Worm (Caenorhabditis elegans) whole organism, mixed stage, embryonic: ENCODE measurements around the gene T16G12.12.

ENCODE experiments used
- M03D4.4 ChIP-seq: sonication (generic microtip); optimal IDR thresholded peaks from 2 replicates; lab custom pipeline; 2017; ENCODE audit warnings: mild to moderate bottlenecking, missing genetic modification characterization, missing compliant biosample characterization
- bed-3 ChIP-seq: fragments of 200-800 bp; sonication (Bioruptor generic); optimal IDR thresholded peaks from 3 replicates; lab custom pipeline; 2018; ENCODE audit warnings: mild to moderate bottlenecking, missing genetic modification characterization, moderate library complexity, missing compliant biosample characterization
- blmp-1 ChIP-seq: fragments of 150-350 bp; optimal IDR thresholded peaks from 2 replicates; lab custom pipeline; 2014; ENCODE audit warnings: missing biosample characterization, missing genetic modification characterization
- ceh-39 ChIP-seq: fragments of 150-350 bp; optimal IDR thresholded peaks from 2 replicates; lab custom pipeline; 2014; ENCODE audit warnings: missing biosample characterization, missing genetic modification characterization
- ceh-43 ChIP-seq: fragments of 200-800 bp; sonication (Bioruptor generic); optimal IDR thresholded peaks from 2 replicates; lab custom pipeline; 2018; ENCODE audit warnings: mild to moderate bottlenecking, missing genetic modification characterization, moderate library complexity, missing compliant biosample characterization
- ceh-83 ChIP-seq: fragments of 200-800 bp; sonication (Bioruptor generic); optimal IDR thresholded peaks from 2 replicates; lab custom pipeline; 2018; ENCODE audit warnings: mild to moderate bottlenecking, missing genetic modification characterization, missing compliant biosample characterization
- ces-1 ChIP-seq: fragments of 150-350 bp; optimal IDR thresholded peaks from 2 replicates; lab custom pipeline; 2014; ENCODE audit warnings: missing biosample characterization, missing genetic modification reagents, missing genetic modification characterization
- cnd-1 ChIP-seq: fragments of 200-800 bp; sonication (Bioruptor generic); optimal IDR thresholded peaks from 2 replicates; lab custom pipeline; 2018; ENCODE audit warnings: mild to moderate bottlenecking, missing genetic modification characterization, missing compliant biosample characterization
- drap-1 ChIP-seq: fragments of 200-800 bp; sonication (Bioruptor generic); optimal IDR thresholded peaks from 3 replicates; lab custom pipeline; 2018; ENCODE audit warnings: mild to moderate bottlenecking, missing genetic modification characterization, missing compliant biosample characterization
- elt-1 ChIP-seq: sonication (generic microtip); optimal IDR thresholded peaks from 2 replicates; lab custom pipeline; 2017; ENCODE audit warnings: missing genetic modification characterization, mild to moderate bottlenecking, missing compliant biosample characterization, antibody characterized with exemption, moderate library complexity, borderline replicate concordance; ENCODE audit not compliant: insufficient read depth
- elt-3 ChIP-seq: fragments of 150-350 bp; optimal IDR thresholded peaks from 2 replicates; lab custom pipeline; 2014; ENCODE audit warnings: missing biosample characterization, missing genetic modification characterization
- flh-1 ChIP-seq: fragments of 200-800 bp; sonication (Bioruptor generic); optimal IDR thresholded peaks from 2 replicates; lab custom pipeline; 2018; ENCODE audit warnings: mild to moderate bottlenecking, missing genetic modification characterization, moderate library complexity, missing compliant biosample characterization
- ham-2 ChIP-seq: fragments of 200-800 bp; sonication (Bioruptor generic); optimal IDR thresholded peaks from 2 replicates; lab custom pipeline; 2018; ENCODE audit warnings: mild to moderate bottlenecking, missing genetic modification characterization, missing compliant biosample characterization
- hlh-1 ChIP-seq: fragments of 150-350 bp; optimal IDR thresholded peaks from 2 replicates; lab custom pipeline; 2014; ENCODE audit warnings: missing biosample characterization, missing genetic modification reagents, missing genetic modification characterization
- lin-13 ChIP-seq: fragments of 150-350 bp; optimal IDR thresholded peaks from 2 replicates; lab custom pipeline; 2014; ENCODE audit warnings: missing biosample characterization, missing genetic modification characterization
- lin-32 ChIP-seq: fragments of 200-800 bp; sonication (Bioruptor generic); optimal IDR thresholded peaks from 2 replicates; lab custom pipeline; 2018; ENCODE audit warnings: mild to moderate bottlenecking, missing genetic modification characterization, missing compliant biosample characterization
- lsy-2 ChIP-seq: fragments of 150-350 bp; optimal IDR thresholded peaks from 2 replicates; lab custom pipeline; 2014; ENCODE audit warnings: missing biosample characterization, missing genetic modification characterization
- mab-5 ChIP-seq: fragments of 150-350 bp; optimal IDR thresholded peaks from 2 replicates; lab custom pipeline; 2014; ENCODE audit warnings: missing biosample characterization, missing genetic modification characterization
- mls-2 ChIP-seq: sonication (generic microtip); optimal IDR thresholded peaks from 2 replicates; lab custom pipeline; 2016; ENCODE audit warnings: mild to moderate bottlenecking, missing genetic modification characterization, moderate library complexity, missing compliant biosample characterization
- nhr-12 ChIP-seq: fragments of 150-350 bp; optimal IDR thresholded peaks from 2 replicates; lab custom pipeline; 2014; ENCODE audit warnings: missing biosample characterization, missing genetic modification characterization
- nhr-237 ChIP-seq: fragments of 150-350 bp; optimal IDR thresholded peaks from 2 replicates; lab custom pipeline; 2014; ENCODE audit warnings: missing biosample characterization, missing genetic modification characterization
- nhr-28 ChIP-seq: fragments of 150-350 bp; optimal IDR thresholded peaks from 2 replicates; lab custom pipeline; 2014; ENCODE audit warnings: missing biosample characterization, missing genetic modification characterization
- nhr-76 ChIP-seq: sonication (generic microtip); optimal IDR thresholded peaks from 2 replicates; lab custom pipeline; 2017; ENCODE audit warnings: missing biosample characterization, missing genetic modification characterization
- pha-4 ChIP-seq: fragments of 150-350 bp; optimal IDR thresholded peaks from 2 replicates; lab custom pipeline; 2018; ENCODE audit warnings: missing biosample characterization, missing genetic modification reagents, missing genetic modification characterization
- sem-2 ChIP-seq: fragments of 200-800 bp; sonication (Bioruptor generic); optimal IDR thresholded peaks from 2 replicates; lab custom pipeline; 2018; ENCODE audit warnings: mild to moderate bottlenecking, missing genetic modification characterization, missing compliant biosample characterization
- snpc-4 ChIP-seq: fragments of 150-350 bp; optimal IDR thresholded peaks from 2 replicates; lab custom pipeline; 2014; ENCODE audit warnings: missing biosample characterization, missing genetic modification characterization
- sptf-1 ChIP-seq: sonication (generic microtip); optimal IDR thresholded peaks from 2 replicates; lab custom pipeline; 2017; ENCODE audit warnings: mild to moderate bottlenecking, missing genetic modification characterization, moderate library complexity, missing compliant biosample characterization
- tbx-8 ChIP-seq: fragments of 200-800 bp; sonication (Bioruptor generic); optimal IDR thresholded peaks from 2 replicates; lab custom pipeline; 2018; ENCODE audit warnings: mild to moderate bottlenecking, missing genetic modification characterization, moderate library complexity, missing compliant biosample characterization
- unc-39 ChIP-seq: fragments of 150-350 bp; optimal IDR thresholded peaks from 2 replicates; lab custom pipeline; 2014; ENCODE audit warnings: missing biosample characterization, missing genetic modification characterization
- unc-62 ChIP-seq: fragments of 150-350 bp; optimal IDR thresholded peaks from 2 replicates; lab custom pipeline; 2014; ENCODE audit warnings: missing biosample characterization, missing genetic modification reagents, missing genetic modification characterization
- zip-8 ChIP-seq: fragments of 150-350 bp; optimal IDR thresholded peaks from 2 replicates; lab custom pipeline; 2014; ENCODE audit warnings: missing biosample characterization, missing genetic modification characterization
- ztf-11 ChIP-seq: fragments of 150-350 bp; optimal IDR thresholded peaks from 2 replicates; lab custom pipeline; 2014; ENCODE audit warnings: missing biosample characterization, missing genetic modification characterization

The T16G12.12 gene

ce11 chrIII:10033213-10033612, 20.2 kb upstream of the T16G12.12 start, which contains the start of gene M04D8.5:
Gene M04D8.5 (minus strand): TSS chrIII:10033313.
- TF ChIP-seq nhr-237 (tag; lab: Kevin White, UChicago) = no peak
- TF ChIP-seq zip-8 = no peak

DNA sequence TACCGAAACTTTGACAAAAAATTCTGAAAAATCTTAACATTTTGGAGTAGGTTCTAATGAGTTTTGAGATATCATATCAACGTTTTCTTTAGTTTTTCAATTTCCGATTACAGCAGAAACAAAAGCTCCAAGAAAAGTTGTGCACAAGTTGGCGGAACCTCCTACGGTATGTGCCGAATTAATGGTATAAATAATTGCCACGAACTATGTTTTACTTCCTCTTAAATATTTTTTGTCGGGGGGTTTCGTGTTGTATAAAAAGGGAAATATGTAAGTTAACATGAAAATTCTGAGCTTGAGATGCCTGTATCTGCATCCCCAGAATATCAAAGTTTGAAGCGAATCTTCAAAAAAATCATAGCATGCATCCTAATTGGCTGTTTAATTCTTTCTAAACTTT, 19.5 kb upstream of the T16G12.12 start, which contains the start of gene M04D8.8:
M04D8.8 (plus strand) TSS at position 301 of the 400 bp plus-strand sequence.
- TF ChIP-seq unc-39 (tag; lab: Kevin White, UChicago) = no peak
- TF ChIP-seq unc-62 (GFP tag; lab: Kevin White, UChicago) = no peak
- no peak for TF ChIP-seq tbx-8 (GFP tag; lab: Kevin White, UChicago)
- no peak for TF ChIP-seq nhr-12 (tag; lab: Kevin White, UChicago)
- TF ChIP-seq lin-13 = no peak
- TF ChIP-seq elt-1 (tag; lab: Kevin White, UChicago) = no peak

- TF ChIP-seq snpc-4 (tag; lab: Kevin White, UChicago) (no peak), pha-4 (tag; lab: Kevin White, UChicago) (no peak), flh-1 (GFP tag; lab: Kevin White, UChicago) (no peak), ceh-39 (tag; lab: Kevin White, UChicago) (no peak), lin-13 (no peak), mab-5 (no peak), nhr-28 (tag; lab: Kevin White, UChicago) (no peak), ztf-11 (tag; lab: Kevin White, UChicago) (no peak), lin-32 (GFP tag; lab: Kevin White, UChicago) (no peak), nhr-76 (tag; lab: Kevin White, UChicago) (no peak), unc-39 (tag; lab: Kevin White, UChicago) (no peak), ham-2 (GFP tag; lab: Kevin White, UChicago) (no peak), nhr-12 (tag; lab: Kevin White, UChicago) (no peak), ceh-43 (GFP tag; lab: Kevin White, UChicago) (no peak), bed-3 (GFP tag; lab: Kevin White, UChicago) (no peak), hlh-1 (tag; lab: Kevin White, UChicago) (no peak), zip-8 (no peak), blmp-1 (tag; lab: Kevin White, UChicago) (no peak)
- TF ChIP-seq, all 35 proteins: peak for 0
Observed at ce11 chrIII:10035783-10036182, 17.6 kb upstream of the T16G12.12 start, which contains the start of gene xbx-3. Gene xbx-3 (plus strand): TSS chrIII:10035945.

DNA sequence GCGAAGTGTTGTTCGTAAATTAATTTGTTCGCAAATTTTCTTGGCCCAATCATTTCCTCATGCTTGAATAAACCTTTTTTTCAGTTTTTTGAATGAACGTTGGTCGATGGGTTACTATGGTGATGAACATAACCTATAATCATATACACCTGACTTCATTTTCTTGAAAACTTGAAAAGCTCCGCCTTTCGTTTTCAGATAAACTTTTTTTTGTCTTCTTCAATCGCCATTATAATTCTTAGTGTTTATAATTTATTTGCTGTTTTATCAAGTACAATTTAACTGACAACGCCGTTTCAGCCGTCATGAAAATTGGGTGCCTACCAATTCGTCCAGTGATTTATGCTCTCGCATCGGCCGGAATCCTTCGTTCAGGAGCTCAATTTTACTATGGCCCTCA, 16.3 kb upstream of the T16G12.12 start, which contains the start of gene M04D8.7:
M04D8.7 (plus strand) TSS at position 301 of the 400 bp plus-strand sequence.
- TF ChIP-seq nhr-12 (tag; lab: Kevin White, UChicago) = no peak
- TF ChIP-seq snpc-4 (tag; lab: Kevin White, UChicago) = no peak
- no peak for TF ChIP-seq mab-5
- TF ChIP-seq lsy-2 (tag; lab: Kevin White, UChicago) = no peak
- TF ChIP-seq flh-1 (GFP tag; lab: Kevin White, UChicago) = no peak
- TF ChIP-seq bed-3 (GFP tag; lab: Kevin White, UChicago) = no peak
- TF ChIP-seq sem-2 = no peak
- no peak for TF ChIP-seq unc-39 (tag; lab: Kevin White, UChicago)
- TF ChIP-seq nhr-76 (tag; lab: Kevin White, UChicago) = no peak
- TF ChIP-seq drap-1 (GFP tag; lab: Kevin White, UChicago) = no peak
- no peak for TF ChIP-seq sptf-1 (tag; lab: Kevin White, UChicago)
- no peak for TF ChIP-seq ztf-11 (tag; lab: Kevin White, UChicago)
- no peak for TF ChIP-seq blmp-1 (tag; lab: Kevin White, UChicago)
- no peak for TF ChIP-seq nhr-237 (tag; lab: Kevin White, UChicago)
- TF ChIP-seq ham-2 (GFP tag; lab: Kevin White, UChicago) = no peak
- no peak for TF ChIP-seq ces-1 (GFP tag; lab: Kevin White, UChicago)
- TF ChIP-seq elt-3 (tag; lab: Kevin White, UChicago) = no peak
- TF ChIP-seq pha-4 (tag; lab: Kevin White, UChicago) = no peak
- TF ChIP-seq unc-62 (GFP tag; lab: Kevin White, UChicago) = no peak
- no peak for TF ChIP-seq zip-8

DNA sequence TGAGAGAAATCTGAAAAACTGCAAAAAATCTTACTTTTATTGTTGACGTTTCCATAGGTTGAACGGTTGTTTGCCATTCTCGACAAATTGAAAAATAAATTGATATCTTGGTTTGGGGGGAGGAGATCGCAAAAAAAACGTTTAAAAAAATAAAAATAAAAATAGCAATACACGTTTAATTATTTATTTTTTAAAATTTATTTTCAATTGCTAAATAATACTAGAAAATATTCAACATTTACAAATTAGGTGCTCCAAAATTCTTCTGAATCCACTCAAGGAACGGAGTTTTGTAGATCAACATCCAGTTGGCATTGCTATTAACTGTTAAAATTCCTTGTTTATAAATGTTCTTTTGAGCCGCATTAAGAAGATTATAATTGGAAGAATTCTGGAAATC, 13.4 kb upstream of the T16G12.12 start, which contains the start of gene T16G12.7:
T16G12.7 (minus strand) TSS at position 101 of the 400 bp plus-strand sequence.
- TF ChIP-seq elt-3 (tag; lab: Kevin White, UChicago) (no peak), unc-62 (GFP tag; lab: Kevin White, UChicago) (no peak), lsy-2 (tag; lab: Kevin White, UChicago) (no peak), cnd-1 (tag; lab: Kevin White, UChicago) (no peak), unc-39 (tag; lab: Kevin White, UChicago) (no peak), ceh-39 (tag; lab: Kevin White, UChicago) (no peak), blmp-1 (tag; lab: Kevin White, UChicago) (no peak), pha-4 (tag; lab: Kevin White, UChicago) (no peak), ztf-11 (tag; lab: Kevin White, UChicago) (no peak), sptf-1 (tag; lab: Kevin White, UChicago) (no peak), ceh-43 (GFP tag; lab: Kevin White, UChicago) (no peak), ceh-83 (GFP tag; lab: Kevin White, UChicago) (no peak), flh-1 (GFP tag; lab: Kevin White, UChicago) (no peak), M03D4.4 (no peak), zip-8 (no peak), drap-1 (GFP tag; lab: Kevin White, UChicago) (no peak), mls-2 (tag; lab: Kevin White, UChicago) (no peak)
